Fruit fly (Drosophila melanogaster) whole organism, prepupa: Measurements from ENCODE around the gene Elo68alpha.
A peak's percentile ranks its signal among the peaks of the same experiment; 100 is the strongest.

Experiments used
- Blimp-1 ChIP-seq: fragments of 200-800 bp; sonication (Bioruptor generic); optimal IDR thresholded peaks from 3 replicates; lab custom pipeline; 2017; ENCODE audit warnings: missing biosample characterization, missing genetic modification characterization, mild to moderate bottlenecking, moderate library complexity, missing genetic modification reagents
- CG10631 ChIP-seq: fragments of 200-800 bp; sonication (Bioruptor generic); optimal IDR thresholded peaks from 2 replicates; lab custom pipeline; 2016; ENCODE audit warnings: missing biosample characterization, missing genetic modification characterization
- CG10669 ChIP-seq: fragments of 200-800 bp; sonication (Bioruptor generic); optimal IDR thresholded peaks from 3 replicates; lab custom pipeline; 2018; ENCODE audit warnings: missing biosample characterization, mild to moderate bottlenecking, missing genetic modification characterization, moderate library complexity
- CG11762 ChIP-seq: fragments of 200-800 bp; sonication (Bioruptor generic); optimal IDR thresholded peaks from 3 replicates; lab custom pipeline; 2016; ENCODE audit warnings: missing biosample characterization, missing genetic modification characterization; ENCODE audit not compliant: insufficient read depth
- CG11902 ChIP-seq: fragments of 200-800 bp; sonication (Bioruptor generic); optimal IDR thresholded peaks from 3 replicates; lab custom pipeline; 2016; ENCODE audit warnings: missing biosample characterization, missing genetic modification characterization
- CG15336 ChIP-seq: fragments of 200-800 bp; sonication (Bioruptor generic); IDR thresholded peaks from 2 replicates; pipeline ENCODE4 v1.3.6; 2022; ENCODE audit warnings: missing biosample characterization, missing genetic modification characterization
- CG1621 ChIP-seq: fragments of 200-800 bp; sonication (Bioruptor generic); optimal IDR thresholded peaks from 3 replicates; lab custom pipeline; 2018; ENCODE audit warnings: missing biosample characterization, mild to moderate bottlenecking, missing genetic modification characterization
- CG31627 ChIP-seq: fragments of 200-800 bp; sonication (Bioruptor generic); optimal IDR thresholded peaks from 3 replicates; lab custom pipeline; 2016; ENCODE audit warnings: missing biosample characterization, missing genetic modification characterization
- CG32006 ChIP-seq: fragments of 200-800 bp; sonication (Bioruptor generic); optimal IDR thresholded peaks from 3 replicates; lab custom pipeline; 2017; ENCODE audit warnings: missing biosample characterization, mild to moderate bottlenecking, missing genetic modification characterization
- CG34406 ChIP-seq: fragments of 200-800 bp; sonication (Bioruptor generic); optimal IDR thresholded peaks from 3 replicates; lab custom pipeline; 2016; ENCODE audit warnings: missing biosample characterization, missing genetic modification characterization
- CG3919 ChIP-seq: fragments of 200-800 bp; sonication (Bioruptor generic); optimal IDR thresholded peaks from 3 replicates; lab custom pipeline; 2016; ENCODE audit warnings: missing biosample characterization, missing genetic modification characterization
- CG4318 ChIP-seq: fragments of 200-800 bp; sonication (Bioruptor generic); optimal IDR thresholded peaks from 3 replicates; lab custom pipeline; 2017; ENCODE audit warnings: missing biosample characterization, mild to moderate bottlenecking, missing genetic modification characterization
- CG6792 ChIP-seq: fragments of 200-800 bp; sonication (Bioruptor generic); optimal IDR thresholded peaks from 3 replicates; lab custom pipeline; 2016; ENCODE audit warnings: missing biosample characterization, missing genetic modification characterization
- CG6808 ChIP-seq: fragments of 200-800 bp; sonication (Bioruptor generic); optimal IDR thresholded peaks from 3 replicates; lab custom pipeline; 2017; ENCODE audit warnings: missing biosample characterization, missing genetic modification characterization, mild to moderate bottlenecking, moderate library complexity, missing genetic modification reagents
- CG6854 ChIP-seq: fragments of 200-800 bp; sonication (Bioruptor generic); optimal IDR thresholded peaks from 2 replicates; lab custom pipeline; 2017; ENCODE audit warnings: missing biosample characterization, mild to moderate bottlenecking, missing genetic modification characterization
- CG7368 ChIP-seq: fragments of 200-800 bp; sonication (Bioruptor generic); optimal IDR thresholded peaks from 3 replicates; lab custom pipeline; 2016; ENCODE audit warnings: missing biosample characterization, missing genetic modification characterization
- CG8632 ChIP-seq: fragments of 200-800 bp; sonication (Bioruptor generic); optimal IDR thresholded peaks from 3 replicates; lab custom pipeline; 2016; ENCODE audit warnings: missing biosample characterization, missing genetic modification characterization
- CG9139 ChIP-seq: fragments of 200-800 bp; sonication (Bioruptor generic); optimal IDR thresholded peaks from 3 replicates; lab custom pipeline; 2017; ENCODE audit warnings: missing biosample characterization, mild to moderate bottlenecking, missing genetic modification characterization
- Eip75B ChIP-seq: fragments of 200-800 bp; sonication (Bioruptor generic); optimal IDR thresholded peaks from 3 replicates; lab custom pipeline; 2016; ENCODE audit warnings: missing biosample characterization, missing genetic modification characterization
- Eip78C ChIP-seq: fragments of 200-800 bp; sonication (Bioruptor generic); peaks from one replicate; lab custom pipeline; 2016; ENCODE audit warnings: missing biosample characterization, missing genetic modification characterization
- Eip93F ChIP-seq: fragments of 200-800 bp; sonication (Bioruptor generic); optimal IDR thresholded peaks from 2 replicates; lab custom pipeline; 2016; ENCODE audit warnings: missing biosample characterization, mild to moderate bottlenecking, missing genetic modification characterization
- Ets21C ChIP-seq: fragments of 200-800 bp; sonication (Bioruptor generic); optimal IDR thresholded peaks from 3 replicates; lab custom pipeline; 2016; ENCODE audit warnings: missing biosample characterization, missing genetic modification characterization
- Hr4 ChIP-seq: fragments of 200-800 bp; sonication (Bioruptor generic); optimal IDR thresholded peaks from 3 replicates; lab custom pipeline; 2016; ENCODE audit warnings: missing biosample characterization, missing genetic modification characterization
- Lpt ChIP-seq: fragments of 200-800 bp; sonication (Bioruptor generic); optimal IDR thresholded peaks from 3 replicates; lab custom pipeline; 2016; ENCODE audit warnings: missing biosample characterization, missing genetic modification characterization
- Met ChIP-seq: fragments of 200-800 bp; sonication (Bioruptor generic); optimal IDR thresholded peaks from 3 replicates; lab custom pipeline; 2016; ENCODE audit warnings: missing biosample characterization, missing genetic modification characterization
- OdsH ChIP-seq: fragments of 200-800 bp; sonication (Bioruptor generic); optimal IDR thresholded peaks from 3 replicates; lab custom pipeline; 2016; ENCODE audit warnings: missing biosample characterization, missing genetic modification characterization
- Smox ChIP-seq: fragments of 200-800 bp; sonication (Bioruptor generic); optimal IDR thresholded peaks from 3 replicates; lab custom pipeline; 2016; ENCODE audit warnings: missing biosample characterization, missing genetic modification characterization
- Sox14 ChIP-seq: fragments of 200-800 bp; sonication (Bioruptor generic); optimal IDR thresholded peaks from 3 replicates; lab custom pipeline; 2016; ENCODE audit warnings: missing biosample characterization, missing genetic modification characterization
- Sox15 ChIP-seq: fragments of 200-800 bp; sonication (Bioruptor generic); optimal IDR thresholded peaks from 3 replicates; lab custom pipeline; 2016; ENCODE audit warnings: missing biosample characterization, missing genetic modification characterization
- achi ChIP-seq: fragments of 200-800 bp; sonication (Bioruptor generic); optimal IDR thresholded peaks from 3 replicates; lab custom pipeline; 2016; ENCODE audit warnings: missing biosample characterization, missing genetic modification characterization
- acj6 ChIP-seq: fragments of 200-800 bp; sonication (Bioruptor generic); optimal IDR thresholded peaks from 3 replicates; lab custom pipeline; 2016; ENCODE audit warnings: missing biosample characterization, missing genetic modification characterization
- cyc ChIP-seq: fragments of 200-800 bp; sonication (Bioruptor generic); optimal IDR thresholded peaks from 3 replicates; lab custom pipeline; 2016; ENCODE audit warnings: missing biosample characterization, missing genetic modification characterization
- dac ChIP-seq: fragments of 200-800 bp; sonication (Bioruptor generic); optimal IDR thresholded peaks from 2 replicates; lab custom pipeline; 2017; ENCODE audit warnings: missing biosample characterization, mild to moderate bottlenecking, missing genetic modification characterization
- dsx ChIP-seq: fragments of 200-800 bp; optimal IDR thresholded peaks from 3 replicates; lab custom pipeline; 2019; ENCODE audit warnings: missing biosample characterization, mild to moderate bottlenecking, missing genetic modification characterization, moderate library complexity; ENCODE audit not compliant: poor library complexity, severe bottlenecking
- eg ChIP-seq: fragments of 200-800 bp; sonication (Bioruptor generic); IDR thresholded peaks from 3 replicates; pipeline ENCODE4 v1.3.6; 2022; ENCODE audit warnings: missing biosample characterization, missing genetic modification characterization
- esn ChIP-seq: fragments of 200-800 bp; sonication (Bioruptor generic); optimal IDR thresholded peaks from 2 replicates; lab custom pipeline; 2016; ENCODE audit warnings: missing biosample characterization, mild to moderate bottlenecking, missing genetic modification characterization, moderate library complexity
- fd85E ChIP-seq: fragments of 200-800 bp; sonication (Bioruptor generic); optimal IDR thresholded peaks from 3 replicates; lab custom pipeline; 2016; ENCODE audit warnings: missing biosample characterization, missing genetic modification characterization
- fkh ChIP-seq: fragments of 200-800 bp; sonication (Bioruptor generic); optimal IDR thresholded peaks from 3 replicates; lab custom pipeline; 2017; ENCODE audit warnings: missing biosample characterization, mild to moderate bottlenecking, missing genetic modification characterization, moderate library complexity
- lz ChIP-seq: fragments of 200-800 bp; sonication (Bioruptor generic); optimal IDR thresholded peaks from 3 replicates; lab custom pipeline; 2016; ENCODE audit warnings: missing biosample characterization, missing genetic modification characterization
- pdm3 ChIP-seq: fragments of 200-800 bp; sonication (Bioruptor generic); optimal IDR thresholded peaks from 3 replicates; lab custom pipeline; 2016; ENCODE audit warnings: missing biosample characterization, missing genetic modification characterization
- salr ChIP-seq, 2 experiments: fragments of 200-800 bp; sonication (Bioruptor generic); optimal IDR thresholded peaks; 3 replicates each; lab custom pipeline; 2016 to 2018; ENCODE audit warnings: missing biosample characterization in 2 of 2, missing genetic modification characterization in 2 of 2, mild to moderate bottlenecking in 1 of 2
- spab ChIP-seq: fragments of 200-800 bp; sonication (Bioruptor generic); optimal IDR thresholded peaks from 2 replicates; lab custom pipeline; 2017; ENCODE audit warnings: missing biosample characterization, mild to moderate bottlenecking, missing genetic modification characterization, missing genetic modification reagents
- ss ChIP-seq, 2 experiments: fragments of 200-800 bp; sonication (Bioruptor generic); optimal IDR thresholded peaks; 2 replicates in 1 of 2; 3 replicates in 1 of 2; lab custom pipeline; 2017 to 2018; ENCODE audit warnings: mild to moderate bottlenecking in 2 of 2, missing biosample characterization in 2 of 2, missing genetic modification characterization in 2 of 2, moderate library complexity in 1 of 2
- svp ChIP-seq: fragments of 200-800 bp; sonication (Bioruptor generic); peaks from one replicate; lab custom pipeline; 2016; ENCODE audit warnings: missing biosample characterization, missing genetic modification characterization
- topi ChIP-seq: fragments of 200-800 bp; sonication (Bioruptor generic); optimal IDR thresholded peaks from 3 replicates; lab custom pipeline; 2016; ENCODE audit warnings: missing biosample characterization, missing genetic modification characterization
- vri ChIP-seq: fragments of 200-800 bp; sonication (Bioruptor generic); optimal IDR thresholded peaks from 3 replicates; lab custom pipeline; 2016; ENCODE audit warnings: missing biosample characterization, mild to moderate bottlenecking, missing genetic modification characterization

Elo68alpha gene

DNA sequence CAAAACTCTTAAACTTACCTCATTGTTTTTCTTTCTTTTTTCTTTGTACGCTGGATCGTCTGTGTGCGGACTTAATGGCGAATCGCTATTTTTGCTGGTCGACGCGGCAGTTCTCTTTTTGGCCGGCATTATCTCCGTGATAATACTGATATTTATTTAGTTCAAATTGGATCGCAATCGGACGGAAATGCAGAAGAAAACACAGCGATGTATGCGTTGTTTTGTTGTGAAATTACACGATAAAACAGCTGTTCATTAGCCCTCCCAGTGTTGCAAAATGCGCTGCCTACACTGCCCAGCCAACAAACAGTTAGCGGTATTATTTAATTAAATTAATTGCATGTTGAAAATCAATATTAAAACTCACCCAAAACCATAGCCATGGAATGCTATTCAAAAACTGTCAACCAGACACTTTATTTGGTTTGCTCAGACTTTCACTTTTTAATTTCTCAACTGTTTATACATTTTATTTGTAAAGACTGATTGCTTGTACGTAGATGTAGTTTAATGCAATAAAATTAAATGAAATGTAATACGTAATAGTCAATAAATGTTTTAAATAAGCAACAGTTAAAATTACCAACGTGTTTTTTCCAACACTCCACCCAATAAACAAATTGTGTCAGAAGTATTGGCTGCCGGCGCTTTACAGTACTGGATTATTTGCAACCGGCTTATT, 4.7 kb downstream of the Elo68alpha start, which contains the start of the genes Irbp18 and APP-BP1 (continued):
- TF ChIP-seq CG34406 (GFP tag; lab: Kevin White, UChicago) (peak; percentile 95), esn (GFP tag; lab: Kevin White, UChicago) (peak; percentile 98), fd85E (peak; percentile 74), Ets21C (GFP tag; lab: Kevin White, UChicago) (peak; percentile 93), Sox15 (peak; percentile 94), CG6792 (GFP tag; lab: Kevin White, UChicago) (peak; percentile 93), Smox (GFP tag; lab: Kevin White, UChicago) (peak; percentile 96), CG11762 (peak; percentile 96), ss (GFP tag; optimal IDR thresholded peaks at IDR 0.05; lab: Kevin White, UChicago) (peak in 1 of 2 experiments; percentile 90)

dm6 chr3L:11096195-11096908, 6.5 kb downstream of the Elo68alpha start, which contains the start of the genes CG46439, Iyd and CG33947:
CG46439 (minus strand) TSS chr3L:11096245.
Iyd (minus strand) TSS chr3L:11096245.
CG33947 (plus strand) TSS chr3L:11096496.
- TF ChIP-seq fd85E: no peak
- TF ChIP-seq CG1621: peak; percentile 65
- peak; percentile 69 for TF ChIP-seq Lpt (GFP tag; lab: Kevin White, UChicago)
- TF ChIP-seq spab (GFP tag; lab: Kevin White, UChicago): peak; percentile 70
- peak; percentile 24 for TF ChIP-seq lz
- TF ChIP-seq CG32006 (GFP tag; lab: Kevin White, UChicago): peak; percentile 55
- TF ChIP-seq CG31627 (GFP tag; lab: Kevin White, UChicago): no peak
- peak; percentile 29 for TF ChIP-seq Hr4 (GFP tag; lab: Kevin White, UChicago)
- peak; percentile 31 for TF ChIP-seq CG7368 (GFP tag; lab: Kevin White, UChicago)
- TF ChIP-seq cyc (GFP tag; lab: Kevin White, UChicago): no peak
- peak; percentile 46 for TF ChIP-seq CG34406 (GFP tag; lab: Kevin White, UChicago)
- peak; percentile 67 for TF ChIP-seq Eip75B (GFP tag; lab: Kevin White, UChicago)
- TF ChIP-seq Eip78C: peak; percentile 83
- TF ChIP-seq vri (GFP tag; lab: Kevin White, UChicago): peak; percentile 79
- TF ChIP-seq CG8632 (GFP tag; lab: Kevin White, UChicago): no peak
- TF ChIP-seq Blimp-1 (GFP tag; lab: Kevin White, UChicago): peak; percentile 28
- peak; percentile 27 for TF ChIP-seq achi (GFP tag; lab: Kevin White, UChicago)
- TF ChIP-seq CG6808 (GFP tag; lab: Kevin White, UChicago): peak; percentile 85
- peak; percentile 59 for TF ChIP-seq CG3919
- peak; percentile 80 for TF ChIP-seq CG9139 (GFP tag; lab: Kevin White, UChicago)
- peak; percentile 30 for TF ChIP-seq dsx (GFP tag; lab: Kevin White, UChicago)
- peak; percentile 61 to 77 for TF ChIP-seq ss (GFP tag; optimal IDR thresholded peaks at IDR 0.05; lab: Kevin White, UChicago)
- TF ChIP-seq salr (GFP tag; optimal IDR thresholded peaks at IDR 0.05; lab: Kevin White, UChicago): peak in 1 of 2 experiments; percentile 9
- no peak for TF ChIP-seq CG4318 (GFP tag; lab: Kevin White, UChicago)
- TF ChIP-seq CG10669 (GFP tag; lab: Kevin White, UChicago): peak; percentile 67
- TF ChIP-seq OdsH (GFP tag; lab: Kevin White, UChicago): peak; percentile 30
- no peak for TF ChIP-seq CG10631 (GFP tag; lab: Kevin White, UChicago)
- no peak for TF ChIP-seq Sox15
- TF ChIP-seq CG11902: no peak
- peak; percentile 58 for TF ChIP-seq Sox14 (GFP tag; lab: Kevin White, UChicago)
- TF ChIP-seq Smox (GFP tag; lab: Kevin White, UChicago): peak; percentile 46
- no peak for TF ChIP-seq fkh (GFP tag; lab: Kevin White, UChicago)
- peak; percentile 47 for TF ChIP-seq svp (GFP tag; lab: Kevin White, UChicago)
- TF ChIP-seq pdm3 (GFP tag; lab: Kevin White, UChicago): peak; percentile 36
- TF ChIP-seq esn (GFP tag; lab: Kevin White, UChicago): peak; percentile 53
- TF ChIP-seq Eip93F (GFP tag; lab: Kevin White, UChicago): peak; percentile 71
- TF ChIP-seq acj6 (GFP tag; lab: Kevin White, UChicago): peak; percentile 22
- TF ChIP-seq Ets21C (GFP tag; lab: Kevin White, UChicago): no peak
- peak; percentile 91 for TF ChIP-seq CG6854
- peak; percentile 80 for TF ChIP-seq CG15336 (GFP tag; lab: Robert Waterston, UW)
- TF ChIP-seq eg: peak; percentile 90
- TF ChIP-seq Met: peak; percentile 40
- TF ChIP-seq dac (GFP tag; lab: Kevin White, UChicago): peak; percentile 18
- TF ChIP-seq topi (GFP tag; lab: Kevin White, UChicago): peak; percentile 51
